Fruit fly (Drosophila melanogaster) Kc167 (cell line): ENCODE results near the gene CG33669.

Source experiments
- h ChIP-seq: fragments of >200 bp; optimal IDR thresholded peaks from 3 replicates; lab custom pipeline; 2018; ENCODE audit warnings: missing external identifiers
- insv ChIP-seq: fragments of >200 bp; optimal IDR thresholded peaks from 3 replicates; lab custom pipeline; 2018; ENCODE audit warnings: missing external identifiers

DNA sequence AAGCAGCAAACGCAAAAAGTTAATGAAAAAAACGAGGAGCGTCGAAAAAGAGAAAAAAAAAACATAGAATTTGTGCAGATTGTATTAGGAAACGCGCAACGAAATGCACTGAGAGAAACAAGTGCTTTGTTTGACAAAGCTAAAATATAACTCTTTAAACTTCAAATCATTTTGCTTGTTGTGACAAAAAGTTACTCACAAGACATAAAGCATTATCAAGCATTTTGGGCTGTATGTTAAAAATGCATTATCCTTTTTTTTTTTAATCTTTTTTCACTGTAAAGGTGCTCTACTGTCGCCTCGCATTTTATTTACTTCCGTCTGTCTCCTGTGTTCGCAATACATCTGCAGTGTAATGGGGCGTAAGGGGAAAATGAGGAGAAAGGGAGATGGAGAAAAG lies 23.2 kb downstream of the CG33669 start:
- TF ChIP-seq insv (lab: Kevin White, UChicago): no peak
- no peak for TF ChIP-seq h (lab: Kevin White, UChicago)
